Worm (Caenorhabditis elegans) whole organism, L3 larva: ENCODE data around the gene ddx-15.

Source experiments
- R02D3.7 ChIP-seq: fragments of 150-350 bp; optimal IDR thresholded peaks from 2 replicates; lab custom pipeline; 2014; ENCODE audit warnings: missing biosample characterization, missing genetic modification characterization
- ZK546.5 ChIP-seq: sonication (generic microtip); optimal IDR thresholded peaks from 2 replicates; lab custom pipeline; 2017; ENCODE audit warnings: missing biosample characterization, missing genetic modification characterization
- aly-2 ChIP-seq: fragments of 150-350 bp; optimal IDR thresholded peaks from 2 replicates; lab custom pipeline; 2014; ENCODE audit warnings: missing biosample characterization, missing genetic modification characterization
- ama-1 ChIP-seq: fragments of 150-350 bp; optimal IDR thresholded peaks from 2 replicates; lab custom pipeline; 2018
- ceh-16 ChIP-seq: sonication (generic microtip); optimal IDR thresholded peaks from 2 replicates; lab custom pipeline; 2017; ENCODE audit warnings: missing biosample characterization, missing genetic modification characterization
- ceh-28 ChIP-seq: fragments of 150-350 bp; optimal IDR thresholded peaks from 2 replicates; lab custom pipeline; 2014; ENCODE audit warnings: missing biosample characterization, missing genetic modification reagents, missing genetic modification characterization
- ceh-82 ChIP-seq: fragments of 150-350 bp; optimal IDR thresholded peaks from 2 replicates; lab custom pipeline; 2014; ENCODE audit warnings: missing biosample characterization, missing genetic modification characterization
- ceh-9 ChIP-seq: sonication (generic microtip); optimal IDR thresholded peaks from 2 replicates; lab custom pipeline; 2018; ENCODE audit warnings: missing biosample characterization, missing genetic modification characterization
- daf-12 ChIP-seq: fragments of 150-350 bp; optimal IDR thresholded peaks from 2 replicates; lab custom pipeline; 2014; ENCODE audit warnings: missing biosample characterization, missing genetic modification reagents, missing genetic modification characterization
- egl-27 ChIP-seq: sonication (generic microtip); optimal IDR thresholded peaks from 4 replicates; lab custom pipeline; 2017; ENCODE audit warnings: missing biosample characterization, missing genetic modification reagents, missing genetic modification characterization
- egl-5 ChIP-seq: fragments of 150-350 bp; optimal IDR thresholded peaks from 2 replicates; lab custom pipeline; 2017; ENCODE audit warnings: missing biosample characterization, missing genetic modification reagents, missing genetic modification characterization, inconsistent platforms
- elt-1 ChIP-seq: fragments of 150-350 bp; optimal IDR thresholded peaks from 2 replicates; lab custom pipeline; 2014; ENCODE audit warnings: missing biosample characterization, missing genetic modification characterization
- elt-2 ChIP-seq: sonication (generic microtip); optimal IDR thresholded peaks from 2 replicates; lab custom pipeline; 2016; ENCODE audit warnings: missing genetic modification reagents, mild to moderate bottlenecking, missing genetic modification characterization, missing compliant biosample characterization
- elt-3 ChIP-seq, 3 experiments: fragments of 150-350 bp in 1 of 3; sonication (generic microtip) in 2 of 3; optimal IDR thresholded peaks; 2 replicates in 2 of 3; 4 replicates in 1 of 3; lab custom pipeline; 2014 to 2017; ENCODE audit warnings: missing biosample characterization in 3 of 3, missing genetic modification characterization in 3 of 3
- eor-1 ChIP-seq, 2 experiments: fragments of 150-350 bp; optimal IDR thresholded peaks; 2 replicates each; lab custom pipeline; 2014 to 2018; ENCODE audit warnings: missing biosample characterization in 2 of 2, missing genetic modification characterization in 2 of 2
- fkh-10 ChIP-seq: sonication (generic microtip); optimal IDR thresholded peaks from 2 replicates; lab custom pipeline; 2017; ENCODE audit warnings: missing biosample characterization, missing genetic modification reagents, missing genetic modification characterization
- fkh-2 ChIP-seq: fragments of 150-350 bp; optimal IDR thresholded peaks from 2 replicates; lab custom pipeline; 2014; ENCODE audit warnings: missing biosample characterization, missing genetic modification reagents, missing genetic modification characterization
- fos-1 ChIP-seq: fragments of 150-350 bp; optimal IDR thresholded peaks from 2 replicates; lab custom pipeline; 2014; ENCODE audit warnings: missing biosample characterization, missing genetic modification characterization
- hmg-11 ChIP-seq: sonication (generic microtip); optimal IDR thresholded peaks from 2 replicates; lab custom pipeline; 2016; ENCODE audit warnings: missing genetic modification characterization, missing compliant biosample characterization
- jun-1 ChIP-seq: fragments of 150-350 bp; optimal IDR thresholded peaks from 2 replicates; lab custom pipeline; 2014; ENCODE audit warnings: missing biosample characterization, missing genetic modification reagents, missing genetic modification characterization
- lin-15B ChIP-seq: fragments of 150-350 bp; optimal IDR thresholded peaks from 2 replicates; lab custom pipeline; 2014; ENCODE audit warnings: missing biosample characterization, missing genetic modification characterization
- lin-39 ChIP-seq: fragments of 150-350 bp; optimal IDR thresholded peaks from 2 replicates; lab custom pipeline; 2018; ENCODE audit warnings: missing biosample characterization, missing genetic modification reagents, missing genetic modification characterization
- lsy-12 ChIP-seq: sonication (generic microtip); optimal IDR thresholded peaks from 2 replicates; lab custom pipeline; 2016; ENCODE audit warnings: mild to moderate bottlenecking, missing genetic modification characterization, missing compliant biosample characterization
- mdl-1 ChIP-seq: fragments of 150-350 bp; optimal IDR thresholded peaks from 2 replicates; lab custom pipeline; 2014; ENCODE audit warnings: missing biosample characterization, missing genetic modification characterization
- mml-1 ChIP-seq: fragments of 150-350 bp; sonication (generic microtip); optimal IDR thresholded peaks from 3 replicates; lab custom pipeline; 2014; ENCODE audit warnings: missing biosample characterization, missing genetic modification characterization
- nfya-1 ChIP-seq: sonication (generic microtip); optimal IDR thresholded peaks from 2 replicates; lab custom pipeline; 2017; ENCODE audit warnings: missing genetic modification characterization, mild to moderate bottlenecking, missing compliant biosample characterization, antibody characterized with exemption, moderate library complexity; ENCODE audit not compliant: insufficient read depth
- nhr-11 ChIP-seq: fragments of 150-350 bp; optimal IDR thresholded peaks from 2 replicates; lab custom pipeline; 2014; ENCODE audit warnings: missing biosample characterization, missing genetic modification characterization
- nhr-12 ChIP-seq: fragments of 150-350 bp; optimal IDR thresholded peaks from 2 replicates; lab custom pipeline; 2014; ENCODE audit warnings: missing biosample characterization, missing genetic modification characterization
- nhr-23 ChIP-seq: fragments of 150-350 bp; optimal IDR thresholded peaks from 2 replicates; lab custom pipeline; 2014; ENCODE audit warnings: missing biosample characterization, missing genetic modification reagents, missing genetic modification characterization
- nhr-237 ChIP-seq: fragments of 150-350 bp; optimal IDR thresholded peaks from 2 replicates; lab custom pipeline; 2014; ENCODE audit warnings: missing biosample characterization, missing genetic modification characterization
- nhr-25 ChIP-seq: sonication (generic microtip); optimal IDR thresholded peaks from 2 replicates; lab custom pipeline; 2017; ENCODE audit warnings: missing biosample characterization, missing genetic modification characterization
- nhr-28 ChIP-seq: fragments of 150-350 bp; optimal IDR thresholded peaks from 2 replicates; lab custom pipeline; 2014; ENCODE audit warnings: missing biosample characterization, missing genetic modification characterization
- nhr-43 ChIP-seq: sonication (generic microtip); optimal IDR thresholded peaks from 2 replicates; lab custom pipeline; 2016; ENCODE audit warnings: mild to moderate bottlenecking, missing genetic modification characterization, missing compliant biosample characterization; ENCODE audit not compliant: poor library complexity, severe bottlenecking
- nhr-67 ChIP-seq: fragments of 150-350 bp; optimal IDR thresholded peaks from 2 replicates; lab custom pipeline; 2014; ENCODE audit warnings: missing biosample characterization, missing genetic modification characterization
- nhr-76 ChIP-seq: fragments of 150-350 bp; sonication (generic microtip); optimal IDR thresholded peaks from 5 replicates; lab custom pipeline; 2014; ENCODE audit warnings: missing biosample characterization, missing genetic modification characterization
- nhr-77 ChIP-seq: fragments of 150-350 bp; optimal IDR thresholded peaks from 2 replicates; lab custom pipeline; 2014; ENCODE audit warnings: missing biosample characterization, missing genetic modification characterization
- pha-4 ChIP-seq: fragments of 150-350 bp; optimal IDR thresholded peaks from 2 replicates; lab custom pipeline; 2014; ENCODE audit warnings: missing biosample characterization, missing genetic modification reagents, missing genetic modification characterization
- pqm-1 ChIP-seq: fragments of 150-350 bp; optimal IDR thresholded peaks from 2 replicates; lab custom pipeline; 2017; ENCODE audit warnings: missing biosample characterization, missing genetic modification characterization, inconsistent platforms
- sea-2 ChIP-seq: fragments of 150-350 bp; sonication (generic microtip); optimal IDR thresholded peaks from 4 replicates; lab custom pipeline; 2014; ENCODE audit warnings: missing biosample characterization, missing genetic modification reagents, missing genetic modification characterization
- skn-1 ChIP-seq: fragments of 150-350 bp; optimal IDR thresholded peaks from 2 replicates; lab custom pipeline; 2014; ENCODE audit warnings: missing biosample characterization, missing genetic modification characterization
- snpc-4 ChIP-seq: fragments of 150-350 bp; optimal IDR thresholded peaks from 2 replicates; lab custom pipeline; 2014; ENCODE audit warnings: missing biosample characterization, missing genetic modification characterization
- tbx-2 ChIP-seq: sonication (generic microtip); optimal IDR thresholded peaks from 2 replicates; lab custom pipeline; 2016; ENCODE audit warnings: mild to moderate bottlenecking, missing genetic modification characterization, missing compliant biosample characterization
- unc-39 ChIP-seq: sonication (generic microtip); optimal IDR thresholded peaks from 4 replicates; lab custom pipeline; 2017; ENCODE audit warnings: missing biosample characterization, missing genetic modification characterization
- unc-62 ChIP-seq: fragments of 150-350 bp; sonication (generic microtip); optimal IDR thresholded peaks from 4 replicates; lab custom pipeline; 2014; ENCODE audit warnings: missing biosample characterization, missing genetic modification reagents, missing genetic modification characterization
- zag-1 ChIP-seq: fragments of 150-350 bp; optimal IDR thresholded peaks from 2 replicates; lab custom pipeline; 2014; ENCODE audit warnings: missing biosample characterization, missing genetic modification characterization
- ztf-11 ChIP-seq: fragments of 150-350 bp; optimal IDR thresholded peaks from 2 replicates; lab custom pipeline; 2014; ENCODE audit warnings: missing biosample characterization, missing genetic modification characterization
- ztf-4 ChIP-seq: fragments of 150-350 bp; optimal IDR thresholded peaks from 2 replicates; lab custom pipeline; 2014; ENCODE audit warnings: missing biosample characterization, missing genetic modification characterization

ddx-15 gene

ce11 chrIII:5601999-5602398, 10.5 kb upstream of the ddx-15 start:
- TF ChIP-seq lin-39 (tag; lab: Kevin White, UChicago) (peak; percentile 76), ceh-82 (no peak), nhr-28 (tag; lab: Kevin White, UChicago) (no peak), egl-5 (tag; lab: Kevin White, UChicago) (peak; percentile 8), mml-1 (tag; lab: Kevin White, UChicago) (no peak), fkh-10 (GFP tag; lab: Kevin White, UChicago) (no peak), aly-2 (tag; lab: Kevin White, UChicago) (no peak), ztf-4 (tag; lab: Kevin White, UChicago) (no peak), nhr-23 (tag; lab: Kevin White, UChicago) (peak; percentile 62), ceh-9 (tag; lab: Kevin White, UChicago) (no peak), nhr-77 (tag; lab: Kevin White, UChicago) (no peak), fos-1 (tag; lab: Kevin White, UChicago) (no peak), nhr-76 (tag; lab: Kevin White, UChicago) (no peak), R02D3.7 (peak; percentile 33), elt-2 (peak; percentile 57), ceh-28 (no peak), snpc-4 (no peak), ceh-16 (no peak), sea-2 (GFP tag; lab: Kevin White, UChicago) (no peak), lin-15B (peak; percentile 57), nhr-25 (peak; percentile 66), tbx-2 (tag; lab: Kevin White, UChicago) (peak; percentile 56), nhr-12 (tag; lab: Kevin White, UChicago) (no peak), lsy-12 (tag; lab: Kevin White, UChicago) (peak; percentile 77), pqm-1 (peak; percentile 0), ZK546.5 (tag; lab: Kevin White, UChicago) (no peak), nhr-43 (tag; lab: Kevin White, UChicago) (peak; percentile 86), eor-1 (tag; optimal IDR thresholded peaks at IDR 0.05; lab: Kevin White, UChicago) (no peak), nhr-237 (tag; lab: Kevin White, UChicago) (no peak), nhr-67 (tag; lab: Kevin White, UChicago) (no peak), nfya-1 (peak; percentile 50), unc-39 (tag; lab: Kevin White, UChicago) (no peak), ama-1 (peak; percentile 76), mdl-1 (tag; lab: Kevin White, UChicago) (no peak), fkh-2 (tag; lab: Kevin White, UChicago) (no peak), daf-12 (tag; lab: Kevin White, UChicago) (no peak), elt-3 (tag; optimal IDR thresholded peaks at IDR 0.05; lab: Kevin White, UChicago) (peak in 1 of 3 experiments; percentile 10), zag-1 (no peak), unc-62 (GFP tag; lab: Kevin White, UChicago) (no peak), elt-1 (no peak), egl-27 (peak; percentile 49), hmg-11 (tag; lab: Kevin White, UChicago) (peak; percentile 57), pha-4 (peak; percentile 78), nhr-11 (tag; lab: Kevin White, UChicago) (no peak), ztf-11 (tag; lab: Kevin White, UChicago) (no peak), skn-1 (tag; lab: Kevin White, UChicago) (peak; percentile 51), jun-1 (tag; lab: Kevin White, UChicago) (peak; percentile 16)

- TF ChIP-seq elt-1, result no peak
- TF ChIP-seq snpc-4, result no peak
- no peak for TF ChIP-seq elt-2
- no peak for TF ChIP-seq egl-27
- TF ChIP-seq mdl-1 (tag; lab: Kevin White, UChicago), result no peak
- no peak for TF ChIP-seq nhr-25
- TF ChIP-seq nhr-23 (tag; lab: Kevin White, UChicago), result no peak
- no peak for TF ChIP-seq tbx-2 (tag; lab: Kevin White, UChicago)
- no peak for TF ChIP-seq nhr-76 (tag; lab: Kevin White, UChicago)
- no peak for TF ChIP-seq hmg-11 (tag; lab: Kevin White, UChicago)
- TF ChIP-seq R02D3.7, result no peak
- TF ChIP-seq ama-1, result no peak
- no peak for TF ChIP-seq pqm-1
- TF ChIP-seq ceh-16, result no peak
- TF ChIP-seq eor-1 (tag; optimal IDR thresholded peaks at IDR 0.05; lab: Kevin White, UChicago), result no peak
- no peak for TF ChIP-seq lin-39 (tag; lab: Kevin White, UChicago)
- TF ChIP-seq daf-12 (tag; lab: Kevin White, UChicago), result no peak
- TF ChIP-seq egl-5 (tag; lab: Kevin White, UChicago), result no peak
Observed at ce11 chrIII:5599958-5600357, 8.4 kb upstream of the ddx-15 start, which contains the start of gene wdr-37. Gene wdr-37 (minus strand): TSS chrIII:5600058.
